Worm (Caenorhabditis elegans): ENCODE data around the gene ltd-1.

DNA sequence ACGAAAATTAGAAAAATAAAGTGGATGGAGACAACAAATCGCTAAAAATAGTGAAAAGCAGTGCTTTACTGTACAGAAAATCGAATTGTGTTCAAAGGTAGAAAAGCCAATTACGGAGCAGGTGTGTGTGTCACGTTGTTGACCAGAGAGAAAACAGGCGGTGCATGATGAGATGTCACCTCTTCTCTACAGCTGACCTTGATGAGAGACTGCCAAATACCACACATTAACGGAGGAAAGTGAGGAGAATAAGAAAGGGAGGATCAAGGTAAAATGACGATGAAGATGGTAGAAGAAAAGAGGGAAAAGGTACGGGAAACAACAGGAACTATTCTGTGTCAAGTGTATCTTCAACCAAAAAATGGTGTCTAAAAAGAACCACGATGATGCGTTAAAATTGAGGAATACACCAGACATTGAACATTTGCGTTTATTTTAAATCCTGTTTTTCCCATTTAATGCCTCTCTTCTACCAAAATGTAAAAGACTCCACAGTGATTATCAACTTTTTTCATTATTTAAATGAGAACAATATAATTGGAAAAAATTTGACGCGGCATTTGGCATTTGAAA, 6.7 kb upstream of the ltd-1 start:
- TF ChIP-seq fkh-10 (GFP tag; optimal IDR thresholded peaks at IDR 0.05) (no peak), ceh-30 (tag; optimal IDR thresholded peaks at IDR 0.05) (no peak), elt-2 (tag; optimal IDR thresholded peaks at IDR 0.05) (no peak), pat-9 (tag; optimal IDR thresholded peaks at IDR 0.05) (no peak), hlh-13 (GFP tag; optimal IDR thresholded peaks at IDR 0.05) (no peak), dmd-4 (tag; optimal IDR thresholded peaks at IDR 0.05; ENCODE audit: borderline replicate concordance) (no peak), eyg-1 (tag; optimal IDR thresholded peaks at IDR 0.05) (no peak), ets-4 (tag; optimal IDR thresholded peaks at IDR 0.05) (no peak), nhr-232 (tag; optimal IDR thresholded peaks at IDR 0.05) (no peak), hlh-30 (tag; optimal IDR thresholded peaks at IDR 0.05; ENCODE audit: insufficient read depth) (peak; percentile 40), elt-4 (tag; optimal IDR thresholded peaks at IDR 0.05) (no peak), nfya-1 (tag; optimal IDR thresholded peaks at IDR 0.05) (no peak), rnt-1 (tag; optimal IDR thresholded peaks at IDR 0.05) (no peak)
